Worm (Caenorhabditis elegans) whole organism, L4 larva: ENCODE results near the gene C50B6.9.

Source experiments
- Y75B8A.6 ChIP-seq: fragments of 200-800 bp; sonication (Bioruptor generic); IDR thresholded peaks from 2 replicates; pipeline ENCODE4 v1.3.6; 2022; ENCODE audit warnings: missing genetic modification reagents, missing genetic modification characterization, missing compliant biosample characterization
- lin-15B ChIP-seq: fragments of 150-350 bp; sonication (generic microtip); optimal IDR thresholded peaks from 3 replicates; lab custom pipeline; 2014; ENCODE audit warnings: missing biosample characterization, missing genetic modification characterization
- lin-38 ChIP-seq: fragments of 200-800 bp; sonication (Bioruptor generic); IDR thresholded peaks from 2 replicates; pipeline ENCODE4 v1.3.6; 2022; ENCODE audit warnings: missing genetic modification reagents, missing genetic modification characterization, missing compliant biosample characterization
- nhr-11 ChIP-seq: fragments of 150-350 bp; optimal IDR thresholded peaks from 2 replicates; lab custom pipeline; 2014; ENCODE audit warnings: missing biosample characterization, missing genetic modification characterization
- nhr-41 ChIP-seq: fragments of 200-800 bp; sonication (Bioruptor generic); IDR thresholded peaks from 2 replicates; pipeline ENCODE4 v1.3.6; 2022; ENCODE audit warnings: missing genetic modification reagents, missing genetic modification characterization, missing compliant biosample characterization
- nhr-77 ChIP-seq: fragments of 150-350 bp; optimal IDR thresholded peaks from 2 replicates; lab custom pipeline; 2014; ENCODE audit warnings: missing biosample characterization, missing genetic modification characterization
- snpc-4 ChIP-seq: fragments of 150-350 bp; optimal IDR thresholded peaks from 2 replicates; lab custom pipeline; 2014; ENCODE audit warnings: missing biosample characterization, missing genetic modification characterization

- TF ChIP-seq snpc-4 (tag; lab: Kevin White, UChicago) (no peak), nhr-77 (tag; lab: Kevin White, UChicago) (no peak), lin-15B (peak; percentile 56), nhr-11 (tag; lab: Kevin White, UChicago) (no peak), nhr-41 (no peak), Y75B8A.6 (GFP tag; lab: Robert Waterston, UW) (no peak), lin-38 (peak; percentile 71)
These were observed 23.0 kb upstream of the C50B6.9 start, which contains the start of gene C50B6.3 for ce11 chrV:13313045-13313623.
